Fruit fly (Drosophila melanogaster) S2 (cell line): ENCODE results near the gene CG13694.

Source experiments
- CG8478 ChIP-seq: fragments of >200 bp; optimal IDR thresholded peaks from 2 replicates; lab custom pipeline; 2018
- CTCF ChIP-seq, 2 experiments: fragments of >200 bp; optimal IDR thresholded peaks; 2 replicates each; lab custom pipeline; 2018

The CG13694 gene

dm6 chr2L:116388-116787 lies at the start of gene CG13694:
Gene CG13694 (minus strand): TSS chr2L:116488.
- TF ChIP-seq CG8478, result no peak
- TF ChIP-seq CTCF (optimal IDR thresholded peaks at IDR 0.05; lab: Kevin White, UChicago), result no peak

dm6 chr2L:165253-165890 lies 49.1 kb upstream of the CG13694 start:
- TF ChIP-seq CG8478 (no peak), CTCF (optimal IDR thresholded peaks at IDR 0.05; lab: Kevin White, UChicago) (no peak)

- TF ChIP-seq CG8478, result no peak
- no peak for TF ChIP-seq CTCF (optimal IDR thresholded peaks at IDR 0.05; lab: Kevin White, UChicago)
Observed at dm6 chr2L:163229-163628, 46.9 kb upstream of the CG13694 start.

dm6 chr2L:162208-162607 lies 45.9 kb upstream of the CG13694 start:
- TF ChIP-seq CTCF (optimal IDR thresholded peaks at IDR 0.05; lab: Kevin White, UChicago) (no peak), CG8478 (no peak)

- TF ChIP-seq CTCF (optimal IDR thresholded peaks at IDR 0.05; lab: Kevin White, UChicago) (no peak), CG8478 (no peak)
Observed at dm6 chr2L:161453-162175, 45.3 kb upstream of the CG13694 start.

- TF ChIP-seq CG8478, result peak; percentile 29
- no peak for TF ChIP-seq CTCF (optimal IDR thresholded peaks at IDR 0.05; lab: Kevin White, UChicago)
Observed at dm6 chr2L:160581-161452, 44.5 kb upstream of the CG13694 start.

- peak in 1 of 2 experiments; percentile 5 for TF ChIP-seq CTCF (optimal IDR thresholded peaks at IDR 0.05; lab: Kevin White, UChicago)
- no peak for TF ChIP-seq CG8478
Observed at dm6 chr2L:158649-159257, 42.5 kb upstream of the CG13694 start, which contains the start of the genes CG33635 and spen. Gene CG33635 (minus strand): TSS chr2L:158664. Gene spen (plus strand): TSS chr2L:159032.

dm6 chr2L:155994-156393 lies 39.7 kb upstream of the CG13694 start, which contains the start of gene CG3436:
Gene CG3436 (plus strand): TSS chr2L:156029.
- TF ChIP-seq CG8478, result no peak
- TF ChIP-seq CTCF (optimal IDR thresholded peaks at IDR 0.05; lab: Kevin White, UChicago), result no peak

dm6 chr2L:155215-155712 lies 39.0 kb upstream of the CG13694 start, which contains the start of gene Pus10:
Gene Pus10 (minus strand): TSS chr2L:155305.
- TF ChIP-seq CG8478 (no peak), CTCF (optimal IDR thresholded peaks at IDR 0.05; lab: Kevin White, UChicago) (no peak)

dm6 chr2L:153142-153541 lies 36.9 kb upstream of the CG13694 start, which contains the start of gene CG42399:
Gene CG42399 (minus strand): TSS chr2L:153300.
- TF ChIP-seq CG8478, result no peak
- TF ChIP-seq CTCF (optimal IDR thresholded peaks at IDR 0.05; lab: Kevin White, UChicago), result no peak

- TF ChIP-seq CTCF (optimal IDR thresholded peaks at IDR 0.05; lab: Kevin White, UChicago), result no peak
- TF ChIP-seq CG8478, result no peak
Observed at dm6 chr2L:146503-146902, 30.2 kb upstream of the CG13694 start.

dm6 chr2L:143088-143487 lies 26.8 kb upstream of the CG13694 start, which contains the start of the genes CG31974 and CG11454:
Gene CG31974 (minus strand): TSS chr2L:143091.
Gene CG11454 (plus strand): TSS chr2L:143323.
- TF ChIP-seq CTCF (optimal IDR thresholded peaks at IDR 0.05; lab: Kevin White, UChicago) (peak in 1 of 2 experiments; percentile 8), CG8478 (no peak)

dm6 chr2L:140849-141248 lies 24.6 kb upstream of the CG13694 start, which contains the start of the genes CG31975 and ovm:
Gene CG31975 (minus strand): TSS chr2L:140992.
Gene ovm (minus strand): TSS chr2L:140992.
- TF ChIP-seq CTCF (optimal IDR thresholded peaks at IDR 0.05; lab: Kevin White, UChicago), result no peak
- TF ChIP-seq CG8478, result no peak

dm6 chr2L:139610-140009 lies 23.3 kb upstream of the CG13694 start:
- TF ChIP-seq CTCF (optimal IDR thresholded peaks at IDR 0.05; lab: Kevin White, UChicago), result no peak
- TF ChIP-seq CG8478, result no peak
